Worm (Caenorhabditis elegans) whole organism, L2 larva: Measurements from ENCODE around the gene cwn-1.

Source experiments
- elt-3 ChIP-seq: sonication (generic microtip); optimal IDR thresholded peaks from 2 replicates; lab custom pipeline; 2017; ENCODE audit warnings: missing biosample characterization, missing genetic modification characterization
- nhr-11 ChIP-seq: fragments of 150-350 bp; optimal IDR thresholded peaks from 2 replicates; lab custom pipeline; 2014; ENCODE audit warnings: missing biosample characterization, missing genetic modification characterization
- nhr-12 ChIP-seq: fragments of 150-350 bp; optimal IDR thresholded peaks from 2 replicates; lab custom pipeline; 2014; ENCODE audit warnings: missing biosample characterization, missing genetic modification characterization
- nhr-77 ChIP-seq: fragments of 150-350 bp; optimal IDR thresholded peaks from 2 replicates; lab custom pipeline; 2014; ENCODE audit warnings: missing biosample characterization, missing genetic modification characterization
- snpc-4 ChIP-seq: fragments of 150-350 bp; optimal IDR thresholded peaks from 2 replicates; lab custom pipeline; 2014; ENCODE audit warnings: missing biosample characterization, missing genetic modification characterization
- zag-1 ChIP-seq: fragments of 150-350 bp; optimal IDR thresholded peaks from 2 replicates; lab custom pipeline; 2014; ENCODE audit warnings: missing biosample characterization, missing genetic modification characterization

DNA sequence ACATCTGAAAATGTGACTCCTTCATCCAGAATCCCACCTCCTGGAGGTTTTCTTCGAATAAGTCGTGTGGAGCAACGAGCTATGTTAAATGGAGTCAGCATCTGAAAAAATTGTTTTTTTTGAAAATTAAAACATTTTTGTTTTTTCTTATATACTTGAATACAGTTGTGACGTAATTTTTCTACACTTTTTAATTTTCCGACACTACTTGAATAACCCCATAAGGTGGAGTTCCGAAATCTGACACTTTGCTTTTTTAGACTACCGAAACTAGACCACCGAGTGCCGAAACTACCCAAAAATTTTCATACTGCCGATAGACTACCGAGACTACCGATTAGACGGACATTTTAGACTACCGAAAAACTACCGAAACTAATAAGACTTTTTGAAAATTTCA lies 42.0 kb downstream of the cwn-1 start, which contains the start of gene mcat-1:
- TF ChIP-seq snpc-4 (tag; lab: Kevin White, UChicago), result no peak
- no peak for TF ChIP-seq nhr-77 (tag; lab: Kevin White, UChicago)
- TF ChIP-seq zag-1 (tag; lab: Kevin White, UChicago), result no peak
- no peak for TF ChIP-seq elt-3 (tag; lab: Kevin White, UChicago)
- no peak for TF ChIP-seq nhr-12 (tag; lab: Kevin White, UChicago)
- no peak for TF ChIP-seq nhr-11 (tag; lab: Kevin White, UChicago)
